Worm (Caenorhabditis elegans) whole organism, L2 larva: Measurements from ENCODE around the gene Y73C8C.12.

ENCODE experiments used
- gmeb-1 ChIP-seq: fragments of 150-350 bp; optimal IDR thresholded peaks from 2 replicates; lab custom pipeline; 2014; ENCODE audit warnings: missing biosample characterization, missing genetic modification characterization
- unc-39 ChIP-seq: fragments of 150-350 bp; optimal IDR thresholded peaks from 2 replicates; lab custom pipeline; 2014; ENCODE audit warnings: missing biosample characterization, missing genetic modification characterization
- unc-62 ChIP-seq: fragments of 150-350 bp; optimal IDR thresholded peaks from 2 replicates; lab custom pipeline; 2014; ENCODE audit warnings: missing biosample characterization, missing genetic modification reagents, missing genetic modification characterization

DNA sequence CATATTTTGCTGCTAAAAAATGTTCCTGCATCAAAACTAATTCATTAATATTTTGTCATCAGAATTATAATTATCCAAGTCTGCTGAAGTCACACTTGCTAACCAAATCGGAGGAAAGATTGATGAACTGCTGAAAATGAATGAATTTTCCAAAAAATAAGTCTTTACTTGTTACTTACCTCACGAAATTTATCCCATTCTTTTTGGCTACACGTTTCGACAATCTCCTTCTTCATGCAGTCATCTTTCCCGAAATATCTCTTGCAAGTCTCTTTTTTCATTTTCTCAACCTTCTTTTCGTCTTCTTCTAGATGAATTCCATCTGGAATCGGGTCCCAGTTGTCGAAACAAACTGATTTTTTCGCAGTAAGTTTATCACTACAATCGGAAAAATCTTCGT, 33.4 kb downstream of the Y73C8C.12 start:
- TF ChIP-seq unc-62 (GFP tag; lab: Kevin White, UChicago): no peak
- no peak for TF ChIP-seq unc-39 (tag; lab: Kevin White, UChicago)
- no peak for TF ChIP-seq gmeb-1 (tag; lab: Kevin White, UChicago)
